Fruit fly (Drosophila melanogaster) whole organism, prepupa: ENCODE results near the gene Arp1.

Source experiments
- Blimp-1 ChIP-seq: fragments of 200-800 bp; sonication (Bioruptor generic); optimal IDR thresholded peaks from 3 replicates; lab custom pipeline; 2017; ENCODE audit warnings: missing biosample characterization, missing genetic modification characterization, mild to moderate bottlenecking, moderate library complexity, missing genetic modification reagents
- CG10631 ChIP-seq: fragments of 200-800 bp; sonication (Bioruptor generic); optimal IDR thresholded peaks from 2 replicates; lab custom pipeline; 2016; ENCODE audit warnings: missing biosample characterization, missing genetic modification characterization
- CG11762 ChIP-seq: fragments of 200-800 bp; sonication (Bioruptor generic); optimal IDR thresholded peaks from 3 replicates; lab custom pipeline; 2016; ENCODE audit warnings: missing biosample characterization, missing genetic modification characterization; ENCODE audit not compliant: insufficient read depth
- CG11902 ChIP-seq: fragments of 200-800 bp; sonication (Bioruptor generic); optimal IDR thresholded peaks from 3 replicates; lab custom pipeline; 2016; ENCODE audit warnings: missing biosample characterization, missing genetic modification characterization
- CG15336 ChIP-seq: fragments of 200-800 bp; sonication (Bioruptor generic); IDR thresholded peaks from 2 replicates; pipeline ENCODE4 v1.3.6; 2022; ENCODE audit warnings: missing biosample characterization, missing genetic modification characterization
- CG16779 ChIP-seq: fragments of 200-800 bp; sonication (Bioruptor generic); optimal IDR thresholded peaks from 3 replicates; lab custom pipeline; 2017; ENCODE audit warnings: missing biosample characterization, mild to moderate bottlenecking, missing genetic modification characterization
- CG3032 ChIP-seq: fragments of 200-800 bp; optimal IDR thresholded peaks from 2 replicates; lab custom pipeline; 2019; ENCODE audit warnings: missing biosample characterization, mild to moderate bottlenecking, missing genetic modification characterization, moderate library complexity
- CG34406 ChIP-seq: fragments of 200-800 bp; sonication (Bioruptor generic); optimal IDR thresholded peaks from 3 replicates; lab custom pipeline; 2016; ENCODE audit warnings: missing biosample characterization, missing genetic modification characterization
- CG3919 ChIP-seq: fragments of 200-800 bp; sonication (Bioruptor generic); optimal IDR thresholded peaks from 3 replicates; lab custom pipeline; 2016; ENCODE audit warnings: missing biosample characterization, missing genetic modification characterization
- CG4318 ChIP-seq: fragments of 200-800 bp; sonication (Bioruptor generic); optimal IDR thresholded peaks from 3 replicates; lab custom pipeline; 2017; ENCODE audit warnings: missing biosample characterization, mild to moderate bottlenecking, missing genetic modification characterization
- CG6276 ChIP-seq: fragments of 200-800 bp; sonication (Bioruptor generic); optimal IDR thresholded peaks from 2 replicates; lab custom pipeline; 2017; ENCODE audit warnings: missing biosample characterization, mild to moderate bottlenecking, missing genetic modification characterization
- CG6792 ChIP-seq: fragments of 200-800 bp; sonication (Bioruptor generic); optimal IDR thresholded peaks from 3 replicates; lab custom pipeline; 2016; ENCODE audit warnings: missing biosample characterization, missing genetic modification characterization
- CG6808 ChIP-seq: fragments of 200-800 bp; sonication (Bioruptor generic); optimal IDR thresholded peaks from 3 replicates; lab custom pipeline; 2017; ENCODE audit warnings: missing biosample characterization, missing genetic modification characterization, mild to moderate bottlenecking, moderate library complexity, missing genetic modification reagents
- CG6854 ChIP-seq: fragments of 200-800 bp; sonication (Bioruptor generic); optimal IDR thresholded peaks from 2 replicates; lab custom pipeline; 2017; ENCODE audit warnings: missing biosample characterization, mild to moderate bottlenecking, missing genetic modification characterization
- CG7368 ChIP-seq: fragments of 200-800 bp; sonication (Bioruptor generic); optimal IDR thresholded peaks from 3 replicates; lab custom pipeline; 2016; ENCODE audit warnings: missing biosample characterization, missing genetic modification characterization
- CG8119 ChIP-seq: fragments of 200-800 bp; sonication (Bioruptor generic); IDR thresholded peaks from 3 replicates; pipeline ENCODE4 v1.3.6; 2022; ENCODE audit warnings: missing biosample characterization, missing genetic modification characterization
- CG8319 ChIP-seq: fragments of 200-800 bp; sonication (Bioruptor generic); optimal IDR thresholded peaks from 3 replicates; lab custom pipeline; 2016; ENCODE audit warnings: missing biosample characterization, missing genetic modification characterization
- CG8632 ChIP-seq: fragments of 200-800 bp; sonication (Bioruptor generic); optimal IDR thresholded peaks from 3 replicates; lab custom pipeline; 2016; ENCODE audit warnings: missing biosample characterization, missing genetic modification characterization
- CG9139 ChIP-seq: fragments of 200-800 bp; sonication (Bioruptor generic); optimal IDR thresholded peaks from 3 replicates; lab custom pipeline; 2017; ENCODE audit warnings: missing biosample characterization, mild to moderate bottlenecking, missing genetic modification characterization
- Eip75B ChIP-seq: fragments of 200-800 bp; sonication (Bioruptor generic); optimal IDR thresholded peaks from 3 replicates; lab custom pipeline; 2016; ENCODE audit warnings: missing biosample characterization, missing genetic modification characterization
- Eip78C ChIP-seq: fragments of 200-800 bp; sonication (Bioruptor generic); peaks from one replicate; lab custom pipeline; 2016; ENCODE audit warnings: missing biosample characterization, missing genetic modification characterization
- Ets21C ChIP-seq: fragments of 200-800 bp; sonication (Bioruptor generic); optimal IDR thresholded peaks from 3 replicates; lab custom pipeline; 2016; ENCODE audit warnings: missing biosample characterization, missing genetic modification characterization
- Ets96B ChIP-seq: fragments of 200-800 bp; optimal IDR thresholded peaks from 2 replicates; lab custom pipeline; 2019; ENCODE audit warnings: missing biosample characterization, mild to moderate bottlenecking, missing genetic modification characterization, moderate library complexity
- Hr38 ChIP-seq: sonication (Bioruptor generic); optimal IDR thresholded peaks from 2 replicates; lab custom pipeline; 2016; ENCODE audit warnings: missing biosample characterization, missing genetic modification characterization
- Hr39 ChIP-seq: fragments of 200-800 bp; sonication (Bioruptor generic); optimal IDR thresholded peaks from 2 replicates; lab custom pipeline; 2016; ENCODE audit warnings: missing biosample characterization, missing genetic modification characterization
- Hr4 ChIP-seq: fragments of 200-800 bp; sonication (Bioruptor generic); optimal IDR thresholded peaks from 3 replicates; lab custom pipeline; 2016; ENCODE audit warnings: missing biosample characterization, missing genetic modification characterization
- Lpt ChIP-seq: fragments of 200-800 bp; sonication (Bioruptor generic); optimal IDR thresholded peaks from 3 replicates; lab custom pipeline; 2016; ENCODE audit warnings: missing biosample characterization, missing genetic modification characterization
- Met ChIP-seq: fragments of 200-800 bp; sonication (Bioruptor generic); optimal IDR thresholded peaks from 3 replicates; lab custom pipeline; 2016; ENCODE audit warnings: missing biosample characterization, missing genetic modification characterization
- OdsH ChIP-seq: fragments of 200-800 bp; sonication (Bioruptor generic); optimal IDR thresholded peaks from 3 replicates; lab custom pipeline; 2016; ENCODE audit warnings: missing biosample characterization, missing genetic modification characterization
- Smox ChIP-seq: fragments of 200-800 bp; sonication (Bioruptor generic); optimal IDR thresholded peaks from 3 replicates; lab custom pipeline; 2016; ENCODE audit warnings: missing biosample characterization, missing genetic modification characterization
- Sox15 ChIP-seq: fragments of 200-800 bp; sonication (Bioruptor generic); optimal IDR thresholded peaks from 3 replicates; lab custom pipeline; 2016; ENCODE audit warnings: missing biosample characterization, missing genetic modification characterization
- achi ChIP-seq: fragments of 200-800 bp; sonication (Bioruptor generic); optimal IDR thresholded peaks from 3 replicates; lab custom pipeline; 2016; ENCODE audit warnings: missing biosample characterization, missing genetic modification characterization
- acj6 ChIP-seq: fragments of 200-800 bp; sonication (Bioruptor generic); optimal IDR thresholded peaks from 3 replicates; lab custom pipeline; 2016; ENCODE audit warnings: missing biosample characterization, missing genetic modification characterization
- cyc ChIP-seq: fragments of 200-800 bp; sonication (Bioruptor generic); optimal IDR thresholded peaks from 3 replicates; lab custom pipeline; 2016; ENCODE audit warnings: missing biosample characterization, missing genetic modification characterization
- dsx ChIP-seq: fragments of 200-800 bp; optimal IDR thresholded peaks from 3 replicates; lab custom pipeline; 2019; ENCODE audit warnings: missing biosample characterization, mild to moderate bottlenecking, missing genetic modification characterization, moderate library complexity; ENCODE audit not compliant: poor library complexity, severe bottlenecking
- eg ChIP-seq: fragments of 200-800 bp; sonication (Bioruptor generic); IDR thresholded peaks from 3 replicates; pipeline ENCODE4 v1.3.6; 2022; ENCODE audit warnings: missing biosample characterization, missing genetic modification characterization
- fd59A ChIP-seq: fragments of 200-800 bp; sonication (Bioruptor generic); optimal IDR thresholded peaks from 2 replicates; lab custom pipeline; 2017; ENCODE audit warnings: missing biosample characterization, mild to moderate bottlenecking, missing genetic modification characterization, missing genetic modification reagents
- fkh ChIP-seq: fragments of 200-800 bp; sonication (Bioruptor generic); optimal IDR thresholded peaks from 3 replicates; lab custom pipeline; 2017; ENCODE audit warnings: missing biosample characterization, mild to moderate bottlenecking, missing genetic modification characterization, moderate library complexity
- lz ChIP-seq: fragments of 200-800 bp; sonication (Bioruptor generic); optimal IDR thresholded peaks from 3 replicates; lab custom pipeline; 2016; ENCODE audit warnings: missing biosample characterization, missing genetic modification characterization
- net ChIP-seq: fragments of 200-800 bp; sonication (Bioruptor generic); optimal IDR thresholded peaks from 3 replicates; lab custom pipeline; 2016; ENCODE audit warnings: missing biosample characterization, missing genetic modification characterization
- salr ChIP-seq, 2 experiments: fragments of 200-800 bp; sonication (Bioruptor generic); optimal IDR thresholded peaks; 3 replicates each; lab custom pipeline; 2016 to 2018; ENCODE audit warnings: missing biosample characterization in 2 of 2, missing genetic modification characterization in 2 of 2, mild to moderate bottlenecking in 1 of 2
- spab ChIP-seq: fragments of 200-800 bp; sonication (Bioruptor generic); optimal IDR thresholded peaks from 2 replicates; lab custom pipeline; 2017; ENCODE audit warnings: missing biosample characterization, mild to moderate bottlenecking, missing genetic modification characterization, missing genetic modification reagents
- topi ChIP-seq: fragments of 200-800 bp; sonication (Bioruptor generic); optimal IDR thresholded peaks from 3 replicates; lab custom pipeline; 2016; ENCODE audit warnings: missing biosample characterization, missing genetic modification characterization
- vri ChIP-seq: fragments of 200-800 bp; sonication (Bioruptor generic); optimal IDR thresholded peaks from 3 replicates; lab custom pipeline; 2016; ENCODE audit warnings: missing biosample characterization, mild to moderate bottlenecking, missing genetic modification characterization

Arp1 gene

dm6 chr3R:12691422-12692101 is at the start of gene Arp1:
Gene Arp1, plus strand, starts transcription at chr3R:12691743.
- TF ChIP-seq net (GFP tag; lab: Kevin White, UChicago), result no peak
- TF ChIP-seq CG6808 (GFP tag; lab: Kevin White, UChicago), result no peak
- TF ChIP-seq Met (GFP tag; lab: Kevin White, UChicago), result no peak
- peak; percentile 38 for TF ChIP-seq Eip78C (GFP tag; lab: Kevin White, UChicago)
- no peak for TF ChIP-seq Eip75B (GFP tag; lab: Kevin White, UChicago)
- TF ChIP-seq salr (GFP tag; optimal IDR thresholded peaks at IDR 0.05; lab: Kevin White, UChicago), result no peak
- no peak for TF ChIP-seq CG9139

DNA sequence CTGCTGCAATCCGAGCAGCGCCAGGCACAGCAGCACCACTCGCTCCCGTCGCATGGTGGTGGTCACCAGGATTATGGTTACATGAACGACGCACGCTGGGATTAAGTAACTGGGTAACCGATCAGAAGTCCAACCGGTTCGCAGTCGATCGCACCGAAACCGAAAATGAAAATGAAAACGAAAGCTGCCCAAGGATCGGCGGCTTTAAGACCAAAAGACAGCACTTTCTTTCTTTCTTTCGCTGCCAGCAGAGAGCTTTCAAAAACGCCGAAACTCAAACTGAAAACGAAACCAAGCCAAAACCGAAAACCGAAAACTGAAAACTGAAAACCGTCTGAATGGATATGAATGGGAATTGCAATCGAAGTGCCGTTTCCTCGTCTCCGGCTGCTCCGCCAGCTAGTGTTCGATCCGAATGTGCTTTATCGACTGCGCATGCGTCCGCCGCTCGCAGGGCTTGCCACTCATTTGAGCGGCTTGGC is 49.5 kb upstream of the Arp1 start, which contains the start of gene CG6753:
TSS of gene CG6753 (minus strand) at position 432 of the 482 bp plus-strand sequence.
- TF ChIP-seq CG11762 (GFP tag; lab: Kevin White, UChicago) (no peak), CG6276 (GFP tag; lab: Kevin White, UChicago) (no peak), CG11902 (no peak), OdsH (GFP tag; lab: Kevin White, UChicago) (no peak), Ets96B (no peak), Blimp-1 (peak; percentile 90)

DNA sequence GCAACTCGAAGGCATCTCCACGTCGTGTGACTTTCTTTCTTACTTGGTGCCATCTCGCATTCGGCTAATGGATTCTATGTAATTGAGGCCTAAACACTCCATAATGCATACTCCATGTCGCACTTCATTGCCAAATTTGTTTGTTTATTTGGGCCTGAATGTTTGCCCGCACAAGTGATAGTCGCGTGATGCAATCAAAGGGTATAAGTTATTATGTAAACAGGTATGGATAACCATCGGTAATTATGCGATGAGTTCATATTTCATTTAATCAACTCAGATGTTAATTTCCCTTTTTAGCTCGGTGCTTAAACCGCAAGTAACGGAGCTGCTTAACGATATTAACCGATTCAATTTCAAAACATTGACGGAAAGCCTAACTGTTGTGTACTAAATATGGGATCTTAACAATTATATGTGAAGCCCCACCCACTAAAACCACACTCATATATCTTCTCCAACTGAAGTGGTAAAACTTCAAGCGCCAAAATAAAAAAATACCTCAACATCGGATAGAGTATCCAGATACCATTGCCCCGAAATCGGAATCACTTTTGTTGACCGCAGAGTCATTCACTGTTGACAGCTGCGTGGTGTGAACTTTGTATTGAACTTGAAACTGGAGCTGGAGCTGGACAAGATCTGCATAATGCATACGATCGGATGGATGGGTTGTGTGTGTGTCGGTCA is 46.8 kb upstream of the Arp1 start:
- TF ChIP-seq CG3919 (GFP tag; lab: Kevin White, UChicago) (no peak), CG16779 (tag; lab: Kevin White, UChicago) (no peak), CG15336 (GFP tag; lab: Robert Waterston, UW) (no peak), Hr4 (no peak), Sox15 (peak; percentile 9), CG6276 (GFP tag; lab: Kevin White, UChicago) (no peak), CG8319 (GFP tag; lab: Kevin White, UChicago) (no peak), Hr38 (GFP tag; lab: Kevin White, UChicago) (no peak), CG8632 (GFP tag; lab: Kevin White, UChicago) (no peak), CG34406 (GFP tag; lab: Kevin White, UChicago) (peak; percentile 11), Ets96B (no peak), dsx (no peak), CG4318 (GFP tag; lab: Kevin White, UChicago) (no peak), fkh (GFP tag; lab: Kevin White, UChicago) (peak; percentile 46), Smox (GFP tag; lab: Kevin White, UChicago) (no peak), CG6792 (GFP tag; lab: Kevin White, UChicago) (no peak), CG10631 (GFP tag; lab: Kevin White, UChicago) (no peak), spab (GFP tag; lab: Kevin White, UChicago) (no peak), Eip75B (GFP tag; lab: Kevin White, UChicago) (no peak), acj6 (GFP tag; lab: Kevin White, UChicago) (no peak), vri (GFP tag; lab: Kevin White, UChicago) (peak; percentile 40), lz (GFP tag; lab: Kevin White, UChicago) (peak; percentile 22), Ets21C (GFP tag; lab: Kevin White, UChicago) (no peak), CG9139 (no peak), Met (GFP tag; lab: Kevin White, UChicago) (peak; percentile 20), CG6808 (GFP tag; lab: Kevin White, UChicago) (no peak), CG8119 (no peak), achi (peak; percentile 11), Hr39 (GFP tag; lab: Kevin White, UChicago) (peak; percentile 17), cyc (no peak), Lpt (GFP tag; lab: Kevin White, UChicago) (no peak), CG11762 (GFP tag; lab: Kevin White, UChicago) (no peak), CG6854 (no peak), net (GFP tag; lab: Kevin White, UChicago) (no peak), eg (GFP tag; lab: Robert Waterston, UW) (no peak), fd59A (GFP tag; lab: Kevin White, UChicago) (no peak), Eip78C (GFP tag; lab: Kevin White, UChicago) (peak; percentile 66), salr (GFP tag; optimal IDR thresholded peaks at IDR 0.05; lab: Kevin White, UChicago) (no peak), CG3032 (tag; lab: Kevin White, UChicago) (no peak), CG7368 (GFP tag; lab: Kevin White, UChicago) (peak; percentile 26), CG11902 (no peak), topi (GFP tag; lab: Kevin White, UChicago) (no peak)
